Fruit fly (Drosophila melanogaster) whole organism, pupa: ENCODE data around the gene kat80.

Experiments
- CG12605 ChIP-seq: fragments of 200-800 bp; sonication (Bioruptor generic); IDR thresholded peaks from 2 replicates; pipeline ENCODE4 v1.3.6; 2022; ENCODE audit warnings: missing biosample characterization, missing genetic modification characterization
- CG13204 ChIP-seq: fragments of 200-800 bp; sonication (Bioruptor generic); optimal IDR thresholded peaks from 2 replicates; lab custom pipeline; 2018; ENCODE audit warnings: missing biosample characterization, mild to moderate bottlenecking, missing genetic modification characterization, moderate library complexity
- CG17806 ChIP-seq: fragments of 200-800 bp; sonication (Bioruptor generic); optimal IDR thresholded peaks from 2 replicates; lab custom pipeline; 2018; ENCODE audit warnings: missing biosample characterization, mild to moderate bottlenecking, missing genetic modification characterization, moderate library complexity
- EcR ChIP-seq: fragments of 200-800 bp; sonication (Bioruptor generic); optimal IDR thresholded peaks from 3 replicates; lab custom pipeline; 2019; ENCODE audit warnings: missing biosample characterization, missing genetic modification characterization, mild to moderate bottlenecking, moderate library complexity, missing genetic modification reagents
- Ets98B ChIP-seq: fragments of 200-800 bp; sonication (Bioruptor generic); IDR thresholded peaks from 2 replicates; pipeline ENCODE4 v1.3.6; 2022; ENCODE audit warnings: missing biosample characterization, missing genetic modification characterization
- rn ChIP-seq: fragments of 200-800 bp; sonication (Bioruptor generic); IDR thresholded peaks from 2 replicates; pipeline ENCODE4 v1.3.6; 2022; ENCODE audit warnings: missing biosample characterization, missing genetic modification characterization

DNA sequence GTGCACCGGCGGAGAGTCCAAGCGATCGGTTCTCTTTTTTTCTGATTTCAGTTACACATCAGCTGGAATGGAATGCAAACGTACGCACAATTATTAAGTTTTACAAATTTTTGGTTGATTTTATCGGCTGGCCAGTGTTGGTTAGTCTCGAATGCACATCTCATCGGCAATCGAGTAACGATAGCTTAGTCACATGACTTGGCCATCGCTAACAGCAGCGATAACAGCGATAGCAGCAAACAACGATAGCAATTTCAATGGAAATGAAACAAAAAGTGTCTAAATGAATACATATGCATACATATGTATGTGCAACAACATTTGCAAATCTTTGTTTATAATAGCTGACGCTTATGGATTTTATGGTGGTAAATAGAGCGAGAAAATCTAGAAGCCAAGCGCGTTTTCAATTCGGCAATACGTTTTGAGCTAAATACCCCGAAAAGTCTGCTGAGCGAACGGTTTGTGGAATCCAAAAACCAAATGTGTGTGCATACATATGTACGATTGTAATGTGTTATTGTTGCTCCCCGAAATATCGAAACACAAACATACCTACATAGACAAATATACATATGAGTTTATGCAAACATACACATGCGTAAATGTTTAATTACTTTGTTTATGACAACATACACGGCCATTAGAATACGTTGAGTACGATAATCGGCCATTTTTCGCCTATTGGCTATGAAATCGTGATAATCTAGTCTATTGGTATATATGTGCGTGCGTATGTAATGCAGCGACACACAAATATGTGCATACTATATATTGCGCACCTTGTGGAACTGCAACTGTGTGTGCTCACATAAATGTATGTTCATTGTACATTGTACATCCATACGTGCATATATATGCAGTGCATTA, 20.7 kb upstream of the kat80 start, which contains the start of gene CG3632:
- TF ChIP-seq CG13204: no peak
- no peak for TF ChIP-seq CG17806 (tag; lab: Kevin White, UChicago)
- TF ChIP-seq Ets98B (GFP tag; lab: Robert Waterston, UW): no peak; the same call in 1 of the 2 replicates
- no peak for TF ChIP-seq rn
- no peak for TF ChIP-seq EcR
- no peak for TF ChIP-seq CG12605 (GFP tag; lab: Robert Waterston, UW)
